Worm (Caenorhabditis elegans) whole organism, L1 larva: Measurements from ENCODE around the gene Y59H11AM.4.

Experiments used
- C34B4.2 ChIP-seq: sonication (generic microtip); optimal IDR thresholded peaks from 2 replicates; lab custom pipeline; 2017; ENCODE audit warnings: mild to moderate bottlenecking, missing genetic modification characterization, missing compliant biosample characterization
- Y116A8C.19 ChIP-seq: sonication (generic microtip); optimal IDR thresholded peaks from 2 replicates; lab custom pipeline; 2016; ENCODE audit warnings: missing compliant biosample characterization, missing genetic modification characterization, borderline replicate concordance
- ama-1 ChIP-seq: fragments of 150-350 bp; optimal IDR thresholded peaks from 2 replicates; lab custom pipeline; 2014
- ceh-82 ChIP-seq, 3 experiments: fragments of 150-350 bp in 1 of 3; sonication (generic microtip) in 2 of 3; optimal IDR thresholded peaks; 2 replicates each; lab custom pipeline; 2014 to 2017; ENCODE audit warnings: missing biosample characterization in 3 of 3, missing genetic modification characterization in 3 of 3
- ceh-88 ChIP-seq: fragments of 200-800 bp; sonication (Bioruptor generic); IDR thresholded peaks from 2 replicates; pipeline ENCODE4 v1.3.6; 2022; ENCODE audit warnings: missing genetic modification characterization, missing compliant biosample characterization
- elt-3 ChIP-seq, 6 experiments: fragments of 150-350 bp in 1 of 6; sonication (generic microtip); optimal IDR thresholded peaks; 2 replicates each; lab custom pipeline; 2017 to 2018; ENCODE audit warnings: missing biosample characterization in 6 of 6, missing genetic modification characterization in 6 of 6, inconsistent platforms in 1 of 6
- fkh-4 ChIP-seq: sonication (generic microtip); optimal IDR thresholded peaks from 2 replicates; lab custom pipeline; 2016; ENCODE audit warnings: missing compliant biosample characterization, missing genetic modification characterization, borderline replicate concordance
- jun-1 ChIP-seq: fragments of 150-350 bp; optimal IDR thresholded peaks from 2 replicates; lab custom pipeline; 2014; ENCODE audit warnings: missing biosample characterization, missing genetic modification reagents, missing genetic modification characterization
- lin-39 ChIP-seq: fragments of 150-350 bp; optimal IDR thresholded peaks from 2 replicates; lab custom pipeline; 2014; ENCODE audit warnings: missing biosample characterization, missing genetic modification reagents, missing genetic modification characterization
- lsy-2 ChIP-seq, 2 experiments: fragments of 150-350 bp; optimal IDR thresholded peaks; 2 replicates each; lab custom pipeline; 2014; ENCODE audit warnings: missing biosample characterization in 2 of 2, missing genetic modification characterization in 2 of 2
- nhr-28 ChIP-seq: fragments of 150-350 bp; optimal IDR thresholded peaks from 2 replicates; lab custom pipeline; 2014; ENCODE audit warnings: missing biosample characterization, missing genetic modification characterization
- skn-1 ChIP-seq: fragments of 150-350 bp; optimal IDR thresholded peaks from 2 replicates; lab custom pipeline; 2014; ENCODE audit warnings: missing biosample characterization, missing genetic modification characterization
- xbp-1 ChIP-seq: sonication (generic microtip); optimal IDR thresholded peaks from 2 replicates; lab custom pipeline; 2016; ENCODE audit warnings: missing genetic modification characterization, missing compliant biosample characterization
- ztf-11 ChIP-seq, 2 experiments: sonication (generic microtip); optimal IDR thresholded peaks; 2 replicates each; lab custom pipeline; 2016 to 2017; ENCODE audit warnings: missing genetic modification characterization in 2 of 2, missing biosample characterization in 1 of 2, missing compliant biosample characterization in 1 of 2

ce11 chrIV:8587605-8588004 is 17.5 kb upstream of the Y59H11AM.4 start:
- TF ChIP-seq ceh-82 (tag; optimal IDR thresholded peaks at IDR 0.05; lab: Kevin White, UChicago) (no peak), lin-39 (tag; lab: Kevin White, UChicago) (no peak), skn-1 (tag; lab: Kevin White, UChicago) (no peak), lsy-2 (tag; optimal IDR thresholded peaks at IDR 0.05; lab: Kevin White, UChicago) (peak in 1 of 2 experiments; percentile 7), ama-1 (lab: Kevin White, UChicago) (no peak), ztf-11 (tag; optimal IDR thresholded peaks at IDR 0.05; lab: Kevin White, UChicago) (no peak), Y116A8C.19 (tag; lab: Kevin White, UChicago) (no peak), jun-1 (no peak), fkh-4 (no peak), ceh-88 (GFP tag; lab: Robert Waterston, UW) (no peak), C34B4.2 (tag; lab: Kevin White, UChicago) (no peak), nhr-28 (tag; lab: Kevin White, UChicago) (no peak), elt-3 (tag; optimal IDR thresholded peaks at IDR 0.05; lab: Kevin White, UChicago) (no peak), xbp-1 (no peak)
